Fruit fly (Drosophila melanogaster): ENCODE results near the gene CG31268.

dm6 chr3R:17053415-17054177, 22.0 kb downstream of the CG31268 start, which contains the start of gene Dad:
- TF ChIP-seq kay (GFP tag; ENCODE audit: borderline replicate concordance) (peak; percentile 85), Crg-1 (GFP tag; optimal IDR thresholded peaks at IDR 0.05) (peak; percentile 57), ovo (GFP tag; optimal IDR thresholded peaks at IDR 0.05) (peak; percentile 71), Hr96 (GFP tag; optimal IDR thresholded peaks at IDR 0.05) (peak; percentile 49), CG14711 (tag; optimal IDR thresholded peaks at IDR 0.05) (no peak), CG12768 (GFP tag; optimal IDR thresholded peaks at IDR 0.05) (peak; percentile 56), toe (GFP tag; optimal IDR thresholded peaks at IDR 0.05) (peak; percentile 54), pad (GFP tag; optimal IDR thresholded peaks at IDR 0.05) (peak; percentile 41), CG1620 (GFP tag; optimal IDR thresholded peaks at IDR 0.05) (no peak), CG7101 (tag; optimal IDR thresholded peaks at IDR 0.05) (peak; percentile 53), bab1 (GFP tag; optimal IDR thresholded peaks at IDR 0.05) (peak; percentile 7), Clk (GFP tag; optimal IDR thresholded peaks at IDR 0.05) (no peak)
